Worm (Caenorhabditis elegans): ENCODE measurements around the gene ucr-2.2.

ucr-2.2 gene

ce11 chrX:15158699-15159312, 14.9 kb upstream of the ucr-2.2 start, which contains the start of gene C11G10.1:
TSS of gene C11G10.1 (minus strand) at chrX:15158749.
- TF ChIP-seq pha-4 (tag; optimal IDR thresholded peaks at IDR 0.05) (no peak), sox-4 (tag; optimal IDR thresholded peaks at IDR 0.05) (no peak), T23F11.4 (GFP tag; optimal IDR thresholded peaks at IDR 0.05) (no peak), ceh-6 (GFP tag; optimal IDR thresholded peaks at IDR 0.05) (no peak), ref-2 (tag; optimal IDR thresholded peaks at IDR 0.05) (no peak)

- no peak for TF ChIP-seq ahr-1 (tag; optimal IDR thresholded peaks at IDR 0.05)
These were observed 14.3 kb upstream of the ucr-2.2 start for ce11 chrX:15159362-15159761.

- TF ChIP-seq pag-3 (tag; optimal IDR thresholded peaks at IDR 0.05; ENCODE audit: borderline replicate concordance) (no peak), ahr-1 (tag; optimal IDR thresholded peaks at IDR 0.05) (no peak), odd-2 (tag; optimal IDR thresholded peaks at IDR 0.05) (no peak), syd-9 (tag; optimal IDR thresholded peaks at IDR 0.05) (no peak), ceh-18 (tag; optimal IDR thresholded peaks at IDR 0.05) (no peak), mec-3 (tag; optimal IDR thresholded peaks at IDR 0.05; ENCODE audit: borderline replicate concordance) (no peak), fax-1 (tag; optimal IDR thresholded peaks at IDR 0.05) (no peak), elt-2 (tag; optimal IDR thresholded peaks at IDR 0.05) (no peak), che-1 (tag; optimal IDR thresholded peaks at IDR 0.05) (no peak), ceh-9 (tag; optimal IDR thresholded peaks at IDR 0.05) (no peak), pat-9 (tag; optimal IDR thresholded peaks at IDR 0.05) (no peak)
These were observed 12.8 kb upstream of the ucr-2.2 start for ce11 chrX:15160923-15161322.

ce11 chrX:15163118-15163517, 10.6 kb upstream of the ucr-2.2 start:
- TF ChIP-seq fax-1 (tag; optimal IDR thresholded peaks at IDR 0.05): no peak
- TF ChIP-seq ceh-24 (tag; optimal IDR thresholded peaks at IDR 0.05): no peak
- no peak for TF ChIP-seq nfya-1 (tag; optimal IDR thresholded peaks at IDR 0.05)
- no peak for TF ChIP-seq hlh-30 (tag; optimal IDR thresholded peaks at IDR 0.05; ENCODE audit: insufficient read depth)
- TF ChIP-seq rnt-1 (tag; optimal IDR thresholded peaks at IDR 0.05): no peak
- TF ChIP-seq sdc-2 (tag; optimal IDR thresholded peaks at IDR 0.05): no peak
- TF ChIP-seq K02D7.2 (tag; optimal IDR thresholded peaks at IDR 0.05): no peak
- TF ChIP-seq mec-3 (tag; optimal IDR thresholded peaks at IDR 0.05; ENCODE audit: borderline replicate concordance): no peak
- TF ChIP-seq ceh-34 (tag; optimal IDR thresholded peaks at IDR 0.05): no peak
- TF ChIP-seq tbx-2 (tag; optimal IDR thresholded peaks at IDR 0.05): no peak
- TF ChIP-seq dve-1 (tag; optimal IDR thresholded peaks at IDR 0.05): no peak
- no peak for TF ChIP-seq gmeb-2 (tag; optimal IDR thresholded peaks at IDR 0.05)

- TF ChIP-seq unc-42 (tag; optimal IDR thresholded peaks at IDR 0.05): no peak
- no peak for TF ChIP-seq pqm-1 (tag; optimal IDR thresholded peaks at IDR 0.05)
- TF ChIP-seq ceh-34 (tag; optimal IDR thresholded peaks at IDR 0.05): no peak
- no peak for TF ChIP-seq tbx-7 (tag; optimal IDR thresholded peaks at IDR 0.05)
- TF ChIP-seq hlh-30 (tag; optimal IDR thresholded peaks at IDR 0.05; ENCODE audit: insufficient read depth): no peak
- no peak for TF ChIP-seq nfya-1 (tag; optimal IDR thresholded peaks at IDR 0.05)
These were observed 9.6 kb upstream of the ucr-2.2 start, which contains the start of gene T10B10.9 for ce11 chrX:15164108-15164507. TSS of gene T10B10.9 (plus strand) at chrX:15164408.

ce11 chrX:15166122-15166521, 7.6 kb upstream of the ucr-2.2 start, which contains the start of gene T10B10.8:
TSS of gene T10B10.8 (minus strand) at chrX:15166222.
- TF ChIP-seq hlh-30 (tag; optimal IDR thresholded peaks at IDR 0.05; ENCODE audit: insufficient read depth) (no peak), nfya-1 (tag; optimal IDR thresholded peaks at IDR 0.05) (no peak), K02D7.2 (tag; optimal IDR thresholded peaks at IDR 0.05) (no peak), K09A11.1 (tag; optimal IDR thresholded peaks at IDR 0.05; ENCODE audit: insufficient read depth) (no peak), ttx-3 (tag; optimal IDR thresholded peaks at IDR 0.05) (no peak), lin-11 (tag; optimal IDR thresholded peaks at IDR 0.05) (no peak), unc-55 (GFP tag; optimal IDR thresholded peaks at IDR 0.05) (no peak), elt-2 (tag; optimal IDR thresholded peaks at IDR 0.05) (no peak), ceh-34 (tag; optimal IDR thresholded peaks at IDR 0.05) (no peak), C38D4.7 (GFP tag; optimal IDR thresholded peaks at IDR 0.05) (no peak), zip-5 (tag; optimal IDR thresholded peaks at IDR 0.05) (no peak), T23F11.4 (GFP tag; optimal IDR thresholded peaks at IDR 0.05) (no peak)

Data from whole organism, late embryonic.